Worm (Caenorhabditis elegans): ENCODE results near the gene vit-3.

The vit-3 gene

ce11 chrX:3605727-3606126 lies 33.4 kb upstream of the vit-3 start, which contains the start of gene C18B2.4 (continued):
- peak; percentile 74 for TF ChIP-seq ceh-31 (tag; optimal IDR thresholded peaks at IDR 0.05)
- TF ChIP-seq tbx-2 (tag; optimal IDR thresholded peaks at IDR 0.05), result peak; percentile 64
- TF ChIP-seq sox-4 (tag; optimal IDR thresholded peaks at IDR 0.05), result no peak
- peak; percentile 89 for TF ChIP-seq hlh-30 (tag; optimal IDR thresholded peaks at IDR 0.05; ENCODE audit: insufficient read depth)
- peak; percentile 34 for TF ChIP-seq elt-2 (tag; optimal IDR thresholded peaks at IDR 0.05)
- no peak for TF ChIP-seq K09A11.1 (tag; optimal IDR thresholded peaks at IDR 0.05; ENCODE audit: insufficient read depth)

- TF ChIP-seq fax-1 (tag; optimal IDR thresholded peaks at IDR 0.05), result no peak
- no peak for TF ChIP-seq ceh-48 (tag; optimal IDR thresholded peaks at IDR 0.05)
- TF ChIP-seq ama-1 (optimal IDR thresholded peaks at IDR 0.05), result no peak
- TF ChIP-seq ceh-19 (GFP tag; optimal IDR thresholded peaks at IDR 0.05), result no peak
- no peak for TF ChIP-seq ceh-30 (tag; optimal IDR thresholded peaks at IDR 0.05)
- TF ChIP-seq ceh-18 (tag; optimal IDR thresholded peaks at IDR 0.05), result no peak
- no peak for TF ChIP-seq ceh-9 (tag; optimal IDR thresholded peaks at IDR 0.05)
- no peak for TF ChIP-seq zip-5 (tag; optimal IDR thresholded peaks at IDR 0.05)
- TF ChIP-seq sdc-2 (tag; optimal IDR thresholded peaks at IDR 0.05), result no peak
- no peak for TF ChIP-seq lin-11 (tag; optimal IDR thresholded peaks at IDR 0.05)
- TF ChIP-seq nfya-1 (tag; optimal IDR thresholded peaks at IDR 0.05), result no peak
- TF ChIP-seq nhr-232 (tag; optimal IDR thresholded peaks at IDR 0.05), result no peak
- no peak for TF ChIP-seq K09A11.1 (tag; optimal IDR thresholded peaks at IDR 0.05; ENCODE audit: insufficient read depth)
- TF ChIP-seq tbx-7 (tag; optimal IDR thresholded peaks at IDR 0.05), result no peak
- no peak for TF ChIP-seq fkh-6 (tag; optimal IDR thresholded peaks at IDR 0.05)
- TF ChIP-seq C08G9.2 (tag; optimal IDR thresholded peaks at IDR 0.05), result no peak
- TF ChIP-seq elt-4 (tag; optimal IDR thresholded peaks at IDR 0.05), result no peak
- no peak for TF ChIP-seq pqm-1 (tag; optimal IDR thresholded peaks at IDR 0.05)
- no peak for TF ChIP-seq ahr-1 (tag; optimal IDR thresholded peaks at IDR 0.05)
Observed at ce11 chrX:3602622-3603021, 30.3 kb upstream of the vit-3 start.

ce11 chrX:3601531-3601930 lies 29.2 kb upstream of the vit-3 start, which contains the start of gene C18B2.3:
Gene C18B2.3, plus strand, starts transcription at chrX:3601831.
- TF ChIP-seq ceh-18 (tag; optimal IDR thresholded peaks at IDR 0.05), result peak; percentile 25
- no peak for TF ChIP-seq nhr-232 (tag; optimal IDR thresholded peaks at IDR 0.05)

- TF ChIP-seq odd-2 (tag; optimal IDR thresholded peaks at IDR 0.05) (no peak), nfya-1 (tag; optimal IDR thresholded peaks at IDR 0.05) (no peak), nhr-11 (tag; optimal IDR thresholded peaks at IDR 0.05) (no peak), mec-3 (tag; optimal IDR thresholded peaks at IDR 0.05; ENCODE audit: borderline replicate concordance) (no peak), zip-5 (tag; optimal IDR thresholded peaks at IDR 0.05) (no peak), fkh-6 (tag; optimal IDR thresholded peaks at IDR 0.05) (no peak), ceh-9 (tag; optimal IDR thresholded peaks at IDR 0.05) (no peak), nhr-232 (tag; optimal IDR thresholded peaks at IDR 0.05) (no peak), F13H6.1 (tag; optimal IDR thresholded peaks at IDR 0.05) (no peak), fkh-10 (GFP tag; optimal IDR thresholded peaks at IDR 0.05) (no peak), elt-4 (tag; optimal IDR thresholded peaks at IDR 0.05) (no peak), ceh-24 (tag; optimal IDR thresholded peaks at IDR 0.05) (no peak), lin-11 (tag; optimal IDR thresholded peaks at IDR 0.05) (no peak), lim-6 (tag; optimal IDR thresholded peaks at IDR 0.05) (no peak), npax-4 (tag; optimal IDR thresholded peaks at IDR 0.05) (no peak), Y22D7AL.16 (tag; optimal IDR thresholded peaks at IDR 0.05) (no peak), pat-9 (tag; optimal IDR thresholded peaks at IDR 0.05) (no peak), ceh-45 (GFP tag; IDR thresholded peaks at IDR 0.05) (no peak), C38D4.7 (GFP tag; optimal IDR thresholded peaks at IDR 0.05) (no peak), T23F11.4 (GFP tag; optimal IDR thresholded peaks at IDR 0.05) (no peak)
Observed at ce11 chrX:3600390-3600789, 28.0 kb upstream of the vit-3 start, which contains the start of gene cgr-1. Gene cgr-1, minus strand, starts transcription at chrX:3600457.

Measured in whole organism, late embryonic.